Worm (Caenorhabditis elegans) whole organism, mixed stage, embryonic: ENCODE measurements around the gene srj-37.

Experiments used
- bed-3 ChIP-seq: fragments of 200-800 bp; sonication (Bioruptor generic); optimal IDR thresholded peaks from 3 replicates; lab custom pipeline; 2018; ENCODE audit warnings: mild to moderate bottlenecking, missing genetic modification characterization, moderate library complexity, missing compliant biosample characterization
- blmp-1 ChIP-seq: fragments of 150-350 bp; optimal IDR thresholded peaks from 2 replicates; lab custom pipeline; 2014; ENCODE audit warnings: missing biosample characterization, missing genetic modification characterization
- ceh-43 ChIP-seq: fragments of 200-800 bp; sonication (Bioruptor generic); optimal IDR thresholded peaks from 2 replicates; lab custom pipeline; 2018; ENCODE audit warnings: mild to moderate bottlenecking, missing genetic modification characterization, moderate library complexity, missing compliant biosample characterization
- ceh-83 ChIP-seq: fragments of 200-800 bp; sonication (Bioruptor generic); optimal IDR thresholded peaks from 2 replicates; lab custom pipeline; 2018; ENCODE audit warnings: mild to moderate bottlenecking, missing genetic modification characterization, missing compliant biosample characterization
- ces-1 ChIP-seq: fragments of 150-350 bp; optimal IDR thresholded peaks from 2 replicates; lab custom pipeline; 2014; ENCODE audit warnings: missing biosample characterization, missing genetic modification reagents, missing genetic modification characterization
- cnd-1 ChIP-seq: fragments of 200-800 bp; sonication (Bioruptor generic); optimal IDR thresholded peaks from 2 replicates; lab custom pipeline; 2018; ENCODE audit warnings: mild to moderate bottlenecking, missing genetic modification characterization, missing compliant biosample characterization
- elt-1 ChIP-seq: sonication (generic microtip); optimal IDR thresholded peaks from 2 replicates; lab custom pipeline; 2017; ENCODE audit warnings: missing genetic modification characterization, mild to moderate bottlenecking, missing compliant biosample characterization, antibody characterized with exemption, moderate library complexity, borderline replicate concordance; ENCODE audit not compliant: insufficient read depth
- elt-3 ChIP-seq: fragments of 150-350 bp; optimal IDR thresholded peaks from 2 replicates; lab custom pipeline; 2014; ENCODE audit warnings: missing biosample characterization, missing genetic modification characterization
- flh-1 ChIP-seq: fragments of 200-800 bp; sonication (Bioruptor generic); optimal IDR thresholded peaks from 2 replicates; lab custom pipeline; 2018; ENCODE audit warnings: mild to moderate bottlenecking, missing genetic modification characterization, moderate library complexity, missing compliant biosample characterization
- hlh-1 ChIP-seq: fragments of 150-350 bp; optimal IDR thresholded peaks from 2 replicates; lab custom pipeline; 2014; ENCODE audit warnings: missing biosample characterization, missing genetic modification reagents, missing genetic modification characterization
- lin-13 ChIP-seq: fragments of 150-350 bp; optimal IDR thresholded peaks from 2 replicates; lab custom pipeline; 2014; ENCODE audit warnings: missing biosample characterization, missing genetic modification characterization
- lin-32 ChIP-seq: fragments of 200-800 bp; sonication (Bioruptor generic); optimal IDR thresholded peaks from 2 replicates; lab custom pipeline; 2018; ENCODE audit warnings: mild to moderate bottlenecking, missing genetic modification characterization, missing compliant biosample characterization
- mab-5 ChIP-seq: fragments of 150-350 bp; optimal IDR thresholded peaks from 2 replicates; lab custom pipeline; 2014; ENCODE audit warnings: missing biosample characterization, missing genetic modification characterization
- mls-2 ChIP-seq: sonication (generic microtip); optimal IDR thresholded peaks from 2 replicates; lab custom pipeline; 2016; ENCODE audit warnings: mild to moderate bottlenecking, missing genetic modification characterization, moderate library complexity, missing compliant biosample characterization
- nhr-12 ChIP-seq: fragments of 150-350 bp; optimal IDR thresholded peaks from 2 replicates; lab custom pipeline; 2014; ENCODE audit warnings: missing biosample characterization, missing genetic modification characterization
- nhr-2 ChIP-seq: fragments of 150-350 bp; optimal IDR thresholded peaks from 2 replicates; lab custom pipeline; 2014; ENCODE audit warnings: missing biosample characterization, missing genetic modification characterization
- nhr-237 ChIP-seq: fragments of 150-350 bp; optimal IDR thresholded peaks from 2 replicates; lab custom pipeline; 2014; ENCODE audit warnings: missing biosample characterization, missing genetic modification characterization
- nhr-28 ChIP-seq: fragments of 150-350 bp; optimal IDR thresholded peaks from 2 replicates; lab custom pipeline; 2014; ENCODE audit warnings: missing biosample characterization, missing genetic modification characterization
- nhr-76 ChIP-seq: sonication (generic microtip); optimal IDR thresholded peaks from 2 replicates; lab custom pipeline; 2017; ENCODE audit warnings: missing biosample characterization, missing genetic modification characterization
- pha-4 ChIP-seq: fragments of 150-350 bp; optimal IDR thresholded peaks from 2 replicates; lab custom pipeline; 2018; ENCODE audit warnings: missing biosample characterization, missing genetic modification reagents, missing genetic modification characterization
- sem-2 ChIP-seq: fragments of 200-800 bp; sonication (Bioruptor generic); optimal IDR thresholded peaks from 2 replicates; lab custom pipeline; 2018; ENCODE audit warnings: mild to moderate bottlenecking, missing genetic modification characterization, missing compliant biosample characterization
- sptf-1 ChIP-seq: sonication (generic microtip); optimal IDR thresholded peaks from 2 replicates; lab custom pipeline; 2017; ENCODE audit warnings: mild to moderate bottlenecking, missing genetic modification characterization, moderate library complexity, missing compliant biosample characterization
- tbx-8 ChIP-seq: fragments of 200-800 bp; sonication (Bioruptor generic); optimal IDR thresholded peaks from 2 replicates; lab custom pipeline; 2018; ENCODE audit warnings: mild to moderate bottlenecking, missing genetic modification characterization, moderate library complexity, missing compliant biosample characterization
- unc-39 ChIP-seq: fragments of 150-350 bp; optimal IDR thresholded peaks from 2 replicates; lab custom pipeline; 2014; ENCODE audit warnings: missing biosample characterization, missing genetic modification characterization
- unc-62 ChIP-seq: fragments of 150-350 bp; optimal IDR thresholded peaks from 2 replicates; lab custom pipeline; 2014; ENCODE audit warnings: missing biosample characterization, missing genetic modification reagents, missing genetic modification characterization
- zip-8 ChIP-seq: fragments of 150-350 bp; optimal IDR thresholded peaks from 2 replicates; lab custom pipeline; 2014; ENCODE audit warnings: missing biosample characterization, missing genetic modification characterization
- ztf-11 ChIP-seq: fragments of 150-350 bp; optimal IDR thresholded peaks from 2 replicates; lab custom pipeline; 2014; ENCODE audit warnings: missing biosample characterization, missing genetic modification characterization

Gene srj-37

ce11 chrV:674213-674612 is 35.8 kb downstream of the srj-37 start, which contains the start of gene sru-25:
Gene sru-25, minus strand, starts transcription at chrV:674313.
- TF ChIP-seq sptf-1 (tag; lab: Kevin White, UChicago): no peak
- no peak for TF ChIP-seq ztf-11 (tag; lab: Kevin White, UChicago)

ce11 chrV:676090-676489 is 37.7 kb downstream of the srj-37 start:
- no peak for TF ChIP-seq ces-1

- no peak for TF ChIP-seq nhr-2
- TF ChIP-seq bed-3: no peak
- no peak for TF ChIP-seq elt-3
- TF ChIP-seq flh-1: no peak
- no peak for TF ChIP-seq mab-5 (tag; lab: Kevin White, UChicago)
- no peak for TF ChIP-seq sptf-1 (tag; lab: Kevin White, UChicago)
- TF ChIP-seq mls-2 (tag; lab: Kevin White, UChicago): no peak
- no peak for TF ChIP-seq zip-8 (tag; lab: Kevin White, UChicago)
- no peak for TF ChIP-seq cnd-1 (tag; lab: Kevin White, UChicago)
- no peak for TF ChIP-seq nhr-237 (tag; lab: Kevin White, UChicago)
- no peak for TF ChIP-seq nhr-76 (tag; lab: Kevin White, UChicago)
- no peak for TF ChIP-seq nhr-28 (tag; lab: Kevin White, UChicago)
- TF ChIP-seq hlh-1 (tag; lab: Kevin White, UChicago): no peak
- no peak for TF ChIP-seq lin-13 (tag; lab: Kevin White, UChicago)
- TF ChIP-seq, all 35 proteins: peak for 0
Observed at ce11 chrV:676550-677084, 38.2 kb downstream of the srj-37 start, which contains the start of the genes fbxa-72 and srx-21. Gene fbxa-72, minus strand, starts transcription at chrV:676753. Gene srx-21, plus strand, starts transcription at chrV:677034.

- TF ChIP-seq nhr-237 (tag; lab: Kevin White, UChicago) (no peak), sem-2 (GFP tag; lab: Kevin White, UChicago) (no peak), ztf-11 (tag; lab: Kevin White, UChicago) (no peak), nhr-2 (no peak), nhr-12 (tag; lab: Kevin White, UChicago) (no peak), zip-8 (tag; lab: Kevin White, UChicago) (no peak), elt-1 (no peak), pha-4 (tag; lab: Kevin White, UChicago) (no peak), unc-39 (no peak), blmp-1 (tag; lab: Kevin White, UChicago) (no peak), ceh-43 (GFP tag; lab: Kevin White, UChicago) (no peak), tbx-8 (GFP tag; lab: Kevin White, UChicago) (no peak)
Observed at ce11 chrV:679663-680062, 41.2 kb downstream of the srj-37 start, which contains the start of gene srx-22. Gene srx-22, plus strand, starts transcription at chrV:679963.

- TF ChIP-seq nhr-12 (tag; lab: Kevin White, UChicago) (no peak), tbx-8 (GFP tag; lab: Kevin White, UChicago) (no peak), ceh-83 (GFP tag; lab: Kevin White, UChicago) (no peak), unc-39 (no peak), nhr-76 (tag; lab: Kevin White, UChicago) (no peak)
Observed at ce11 chrV:682031-682430, 43.6 kb downstream of the srj-37 start, which contains the start of gene srx-23. Gene srx-23, plus strand, starts transcription at chrV:682331.

ce11 chrV:683858-684257 is 45.4 kb downstream of the srj-37 start, which contains the start of gene F31F4.1:
Gene F31F4.1, plus strand, starts transcription at chrV:684060.
- TF ChIP-seq nhr-237 (tag; lab: Kevin White, UChicago) (no peak), unc-62 (GFP tag; lab: Kevin White, UChicago) (no peak)

ce11 chrV:687384-687783 is 49.0 kb downstream of the srj-37 start, which contains the start of gene H25P19.1:
Gene H25P19.1, plus strand, starts transcription at chrV:687684.
- TF ChIP-seq mab-5 (tag; lab: Kevin White, UChicago) (no peak), nhr-28 (tag; lab: Kevin White, UChicago) (no peak), lin-32 (GFP tag; lab: Kevin White, UChicago) (no peak)
